Fruit fly (Drosophila melanogaster): ENCODE data around the gene Aatf.

dm6 chr2L:6693794-6694254, 23.6 kb upstream of the Aatf start:
- no peak for TF ChIP-seq h (optimal IDR thresholded peaks at IDR 0.05)
- TF ChIP-seq ttk (optimal IDR thresholded peaks at IDR 0.05): no peak

Data from Kc167 (cell line).